Fruit fly (Drosophila melanogaster) whole organism, embryonic: ENCODE results near the gene CG43245.

Experiments used
- B-H1 ChIP-seq: fragments of 200-800 bp; sonication (Bioruptor generic); IDR thresholded peaks from 3 replicates; pipeline ENCODE4 v1.3.6; 2022; ENCODE audit warnings: missing biosample characterization, missing genetic modification characterization
- CG10366 ChIP-seq: fragments of 200-800 bp; sonication (Bioruptor generic); IDR thresholded peaks from 2 replicates; pipeline ENCODE4 v1.3.6; 2022; ENCODE audit warnings: missing biosample characterization, missing genetic modification characterization
- CG10431 ChIP-seq: fragments of 200-800 bp; sonication (Bioruptor generic); optimal IDR thresholded peaks from 3 replicates; lab custom pipeline; 2018; ENCODE audit warnings: missing biosample characterization, mild to moderate bottlenecking, missing genetic modification characterization
- CG10959 ChIP-seq: fragments of 200-800 bp; sonication (Bioruptor generic); IDR thresholded peaks from 2 replicates; pipeline ENCODE4 v1.3.6; 2022; ENCODE audit warnings: missing biosample characterization, missing genetic modification characterization
- CG11085 ChIP-seq: fragments of 200-800 bp; sonication (Bioruptor generic); IDR thresholded peaks from 2 replicates; pipeline ENCODE4 v1.3.6; 2022; ENCODE audit warnings: missing biosample characterization, missing genetic modification characterization
- CG11093 ChIP-seq: fragments of 200-800 bp; sonication (Bioruptor generic); IDR thresholded peaks from 3 replicates; pipeline ENCODE4 v1.3.6; 2022; ENCODE audit warnings: missing biosample characterization, missing genetic modification characterization
- CG11695 ChIP-seq: fragments of 200-800 bp; sonication (Bioruptor generic); IDR thresholded peaks from 3 replicates; pipeline ENCODE4 v1.3.6; 2022; ENCODE audit warnings: missing biosample characterization, missing genetic modification characterization
- CG18599 ChIP-seq: fragments of 200-800 bp; sonication (Bioruptor generic); optimal IDR thresholded peaks from 3 replicates; lab custom pipeline; 2017; ENCODE audit warnings: missing biosample characterization, missing genetic modification characterization, mild to moderate bottlenecking, moderate library complexity, missing genetic modification reagents
- CG2120 ChIP-seq: fragments of 200-800 bp; sonication (Bioruptor generic); optimal IDR thresholded peaks from 3 replicates; lab custom pipeline; 2016; ENCODE audit warnings: missing biosample characterization, missing genetic modification characterization
- CG2875 ChIP-seq: fragments of 200-800 bp; sonication (Bioruptor generic); optimal IDR thresholded peaks from 2 replicates; lab custom pipeline; 2017; ENCODE audit warnings: missing biosample characterization, mild to moderate bottlenecking, missing genetic modification characterization, missing genetic modification reagents
- CG32532 ChIP-seq: fragments of 200-800 bp; sonication (Bioruptor generic); IDR thresholded peaks from 2 replicates; pipeline ENCODE4 v1.3.6; 2022; ENCODE audit warnings: missing biosample characterization, missing genetic modification characterization
- CG3281 ChIP-seq: fragments of 200-800 bp; sonication (Bioruptor generic); optimal IDR thresholded peaks from 3 replicates; lab custom pipeline; 2017; ENCODE audit warnings: missing biosample characterization, mild to moderate bottlenecking, missing genetic modification characterization
- CG3995 ChIP-seq: fragments of 200-800 bp; sonication (Bioruptor generic); optimal IDR thresholded peaks from 3 replicates; lab custom pipeline; 2016; ENCODE audit warnings: missing biosample characterization, missing genetic modification characterization
- CG4617 ChIP-seq: fragments of 200-800 bp; sonication (Bioruptor generic); optimal IDR thresholded peaks from 3 replicates; lab custom pipeline; 2016; ENCODE audit warnings: missing biosample characterization, missing genetic modification characterization, borderline replicate concordance
- CG6683 ChIP-seq: fragments of 200-800 bp; sonication (Bioruptor generic); optimal IDR thresholded peaks from 2 replicates; lab custom pipeline; 2017; ENCODE audit warnings: missing biosample characterization, mild to moderate bottlenecking, missing genetic modification characterization, missing genetic modification reagents
- CG9215 ChIP-seq: fragments of 200-800 bp; sonication (Bioruptor generic); IDR thresholded peaks from 2 replicates; pipeline ENCODE4 v1.3.6; 2022; ENCODE audit warnings: missing biosample characterization, missing genetic modification characterization
- CG9727 ChIP-seq: fragments of 200-800 bp; sonication (Bioruptor generic); optimal IDR thresholded peaks from 3 replicates; lab custom pipeline; 2017; ENCODE audit warnings: missing biosample characterization, mild to moderate bottlenecking, missing genetic modification characterization
- CG9817 ChIP-seq: fragments of 200-800 bp; sonication (Bioruptor generic); optimal IDR thresholded peaks from 2 replicates; lab custom pipeline; 2018; ENCODE audit warnings: missing biosample characterization, mild to moderate bottlenecking, missing genetic modification characterization, moderate library complexity
- CG9932 ChIP-seq: fragments of 200-800 bp; sonication (Bioruptor generic); IDR thresholded peaks from 2 replicates; pipeline ENCODE4 v1.3.6; 2022; ENCODE audit warnings: missing biosample characterization, missing genetic modification characterization
- Dek ChIP-seq: fragments of 200-800 bp; sonication (Bioruptor generic); optimal IDR thresholded peaks from 3 replicates; lab custom pipeline; 2019; ENCODE audit warnings: missing biosample characterization, mild to moderate bottlenecking, missing genetic modification characterization, moderate library complexity
- Fer3 ChIP-seq: fragments of 200-800 bp; sonication (Bioruptor generic); optimal IDR thresholded peaks from 2 replicates; lab custom pipeline; 2018; ENCODE audit warnings: missing biosample characterization, mild to moderate bottlenecking, missing genetic modification characterization, moderate library complexity
- Gug ChIP-seq: fragments of 200-800 bp; sonication (Bioruptor generic); IDR thresholded peaks from 4 replicates; pipeline ENCODE4 v1.3.6; 2022; ENCODE audit warnings: missing biosample characterization, missing genetic modification characterization
- H15 ChIP-seq: fragments of 200-800 bp; sonication (Bioruptor generic); IDR thresholded peaks from 3 replicates; pipeline ENCODE4 v1.3.6; 2022; ENCODE audit warnings: missing biosample characterization, missing genetic modification characterization
- NfI ChIP-seq: fragments of 200-800 bp; sonication (Bioruptor generic); optimal IDR thresholded peaks from 3 replicates; lab custom pipeline; 2018; ENCODE audit warnings: missing biosample characterization, mild to moderate bottlenecking, missing genetic modification characterization, moderate library complexity
- Ptx1 ChIP-seq: fragments of 200-800 bp; sonication (Bioruptor generic); IDR thresholded peaks from 2 replicates; pipeline ENCODE4 v1.3.6; 2022; ENCODE audit warnings: missing biosample characterization, missing genetic modification characterization
- Rfx ChIP-seq: fragments of 200-800 bp; sonication (Bioruptor generic); IDR thresholded peaks from 2 replicates; pipeline ENCODE4 v1.3.6; 2022; ENCODE audit warnings: missing biosample characterization, missing genetic modification characterization
- Sox102F ChIP-seq: fragments of 200-800 bp; sonication (Bioruptor generic); optimal IDR thresholded peaks from 2 replicates; lab custom pipeline; 2018; ENCODE audit warnings: missing biosample characterization, mild to moderate bottlenecking, missing genetic modification characterization, moderate library complexity
- Stat92E ChIP-seq, 3 experiments: fragments of >200 bp in 2 of 3; fragments of 200-800 bp in 1 of 3; sonication (Bioruptor generic) in 1 of 3; optimal IDR thresholded peaks; 2 replicates each; lab custom pipeline; 2017 to 2019; ENCODE audit warnings: missing biosample characterization in 3 of 3, missing genetic modification characterization in 3 of 3, mild to moderate bottlenecking in 1 of 3, moderate library complexity in 1 of 3
- abd-A ChIP-seq: fragments of 200-800 bp; sonication (Bioruptor generic); optimal IDR thresholded peaks from 3 replicates; lab custom pipeline; 2019; ENCODE audit warnings: missing biosample characterization, mild to moderate bottlenecking, missing genetic modification characterization, moderate library complexity
- az2 ChIP-seq: fragments of 200-800 bp; sonication (Bioruptor generic); optimal IDR thresholded peaks from 3 replicates; lab custom pipeline; 2016; ENCODE audit warnings: missing biosample characterization, missing genetic modification characterization
- bbx ChIP-seq: fragments of 200-800 bp; sonication (Bioruptor generic); IDR thresholded peaks from 2 replicates; pipeline ENCODE4 v1.3.6; 2022; ENCODE audit warnings: missing biosample characterization, missing genetic modification characterization; ENCODE audit not compliant: partially characterized antibody
- dan ChIP-seq: fragments of 200-800 bp; sonication (Bioruptor generic); IDR thresholded peaks from 2 replicates; pipeline ENCODE4 v1.3.6; 2022; ENCODE audit warnings: missing biosample characterization, missing genetic modification characterization
- ems ChIP-seq: fragments of 200-800 bp; sonication (Bioruptor generic); optimal IDR thresholded peaks from 3 replicates; lab custom pipeline; 2016; ENCODE audit warnings: missing biosample characterization, missing genetic modification characterization
- grau ChIP-seq: fragments of 200-800 bp; optimal IDR thresholded peaks from 3 replicates; lab custom pipeline; 2019; ENCODE audit warnings: missing biosample characterization, mild to moderate bottlenecking, missing genetic modification characterization, moderate library complexity
- her ChIP-seq: fragments of 200-800 bp; sonication (Bioruptor generic); optimal IDR thresholded peaks from 2 replicates; lab custom pipeline; 2016; ENCODE audit warnings: missing biosample characterization, missing genetic modification characterization
- hth ChIP-seq: fragments of >200 bp; optimal IDR thresholded peaks from 2 replicates; lab custom pipeline; 2017; ENCODE audit warnings: inconsistent platforms
- inv ChIP-seq: fragments of 200-800 bp; sonication (Bioruptor generic); IDR thresholded peaks from 2 replicates; pipeline ENCODE4 v1.3.6; 2022; ENCODE audit warnings: missing biosample characterization, missing genetic modification characterization; ENCODE audit not compliant: partially characterized antibody
- jigr1 ChIP-seq: fragments of 200-800 bp; sonication (Bioruptor generic); IDR thresholded peaks from 3 replicates; pipeline ENCODE4 v1.3.6; 2022; ENCODE audit warnings: missing biosample characterization, missing genetic modification characterization
- kah ChIP-seq: fragments of 200-800 bp; sonication (Bioruptor generic); optimal IDR thresholded peaks from 2 replicates; lab custom pipeline; 2018; ENCODE audit warnings: missing biosample characterization, mild to moderate bottlenecking, missing genetic modification characterization
- knrl ChIP-seq: fragments of 200-800 bp; sonication (Bioruptor generic); IDR thresholded peaks from 3 replicates; pipeline ENCODE4 v1.3.6; 2022; ENCODE audit warnings: missing biosample characterization, missing genetic modification characterization; ENCODE audit not compliant: partially characterized antibody
- lab ChIP-seq: fragments of 200-800 bp; sonication (Bioruptor generic); optimal IDR thresholded peaks from 3 replicates; lab custom pipeline; 2017; ENCODE audit warnings: missing biosample characterization, missing genetic modification characterization, mild to moderate bottlenecking, moderate library complexity, missing genetic modification reagents
- peb ChIP-seq: fragments of 200-800 bp; sonication (Bioruptor generic); IDR thresholded peaks from 2 replicates; pipeline ENCODE4 v1.3.6; 2022; ENCODE audit warnings: missing biosample characterization, missing genetic modification characterization
- pnt ChIP-seq: fragments of 200-800 bp; sonication (Bioruptor generic); optimal IDR thresholded peaks from 3 replicates; lab custom pipeline; 2016; ENCODE audit warnings: missing biosample characterization, missing genetic modification characterization
- row ChIP-seq: fragments of 200-800 bp; sonication (Bioruptor generic); IDR thresholded peaks from 3 replicates; pipeline ENCODE4 v1.3.6; 2022; ENCODE audit warnings: missing biosample characterization, missing genetic modification characterization
- scrt ChIP-seq: fragments of 200-800 bp; sonication (Bioruptor generic); optimal IDR thresholded peaks from 2 replicates; lab custom pipeline; 2018; ENCODE audit warnings: missing biosample characterization, mild to moderate bottlenecking, missing genetic modification characterization, moderate library complexity
- sens ChIP-seq: fragments of 200-800 bp; sonication (Bioruptor generic); peaks from one replicate; lab custom pipeline; 2016; ENCODE audit warnings: missing biosample characterization, missing genetic modification characterization
- sisA ChIP-seq: fragments of 200-800 bp; sonication (Bioruptor generic); IDR thresholded peaks from 2 replicates; pipeline ENCODE4 v1.3.6; 2022; ENCODE audit warnings: missing biosample characterization, missing genetic modification characterization
- slbo ChIP-seq: fragments of 200-800 bp; sonication (Bioruptor generic); IDR thresholded peaks from 2 replicates; pipeline ENCODE4 v1.3.6; 2022; ENCODE audit warnings: missing biosample characterization, missing genetic modification characterization
- sqz ChIP-seq: fragments of 200-800 bp; sonication (Bioruptor generic); optimal IDR thresholded peaks from 3 replicates; lab custom pipeline; 2018; ENCODE audit warnings: missing biosample characterization, mild to moderate bottlenecking, missing genetic modification characterization
- stc ChIP-seq: fragments of 200-800 bp; sonication (Bioruptor generic); IDR thresholded peaks from 2 replicates; pipeline ENCODE4 v1.3.6; 2022; ENCODE audit warnings: missing biosample characterization, missing genetic modification characterization
- zen ChIP-seq: fragments of 200-800 bp; sonication (Bioruptor generic); optimal IDR thresholded peaks from 3 replicates; lab custom pipeline; 2018; ENCODE audit warnings: missing biosample characterization, mild to moderate bottlenecking, missing genetic modification characterization, moderate library complexity

The CG43245 gene

dm6 chr3L:10733502-10733901 lies 38.2 kb upstream of the CG43245 start (continued):
- TF ChIP-seq Dek (tag; lab: Kevin White, UChicago) (no peak), lab (GFP tag; lab: Kevin White, UChicago) (peak; percentile 7), CG11085 (GFP tag; lab: Robert Waterston, UW) (no peak), knrl (GFP tag; lab: Robert Waterston, UW) (no peak), sens (GFP tag; lab: Kevin White, UChicago) (peak; percentile 41), grau (tag; lab: Kevin White, UChicago) (peak; percentile 7), CG10431 (GFP tag; lab: Kevin White, UChicago) (no peak), CG3995 (GFP tag; lab: Kevin White, UChicago) (no peak), CG9817 (tag; lab: Kevin White, UChicago) (no peak), Stat92E (GFP tag; optimal IDR thresholded peaks at IDR 0.05; lab: Kevin White, UChicago) (no peak), Sox102F (GFP tag; lab: Kevin White, UChicago) (peak; percentile 14), CG10366 (GFP tag; lab: Robert Waterston, UW) (no peak), CG2875 (GFP tag; lab: Kevin White, UChicago) (no peak), row (GFP tag; lab: Robert Waterston, UW) (peak; percentile 55; the same call in 2 of the 3 replicates), NfI (GFP tag; lab: Kevin White, UChicago) (no peak), dan (GFP tag; lab: Robert Waterston, UW) (no peak), bbx (GFP tag; lab: Robert Waterston, UW) (no peak), CG9727 (no peak), scrt (GFP tag; lab: Kevin White, UChicago) (no peak), stc (GFP tag; lab: Robert Waterston, UW) (no peak), CG9215 (GFP tag; lab: Robert Waterston, UW) (peak; percentile 33; the same call in 1 of the 2 replicates), CG18599 (peak; percentile 38), hth (lab: Kevin White, UChicago) (no peak), CG10959 (GFP tag; lab: Robert Waterston, UW) (no peak), Ptx1 (GFP tag; lab: Robert Waterston, UW) (0 out of 2 replicates have a peak, but pooled peaks have one; percentile 35), CG9932 (GFP tag; lab: Robert Waterston, UW) (peak; percentile 14; the same call in 1 of the 2 replicates), az2 (no peak), inv (GFP tag; lab: Robert Waterston, UW) (no peak), jigr1 (GFP tag; lab: Robert Waterston, UW) (no peak), CG3281 (GFP tag; lab: Kevin White, UChicago) (peak; percentile 15), CG6683 (GFP tag; lab: Kevin White, UChicago) (no peak), abd-A (tag; lab: Kevin White, UChicago) (peak; percentile 28), peb (GFP tag; lab: Robert Waterston, UW) (no peak), ems (GFP tag; lab: Kevin White, UChicago) (no peak), CG11695 (GFP tag; lab: Robert Waterston, UW) (no peak), pnt (GFP tag; lab: Kevin White, UChicago) (no peak), CG11093 (GFP tag; lab: Robert Waterston, UW) (no peak), kah (no peak), zen (tag; lab: Kevin White, UChicago) (no peak), H15 (GFP tag; lab: Robert Waterston, UW) (no peak), slbo (peak; percentile 65), Gug (GFP tag; lab: Robert Waterston, UW) (no peak), her (no peak), sisA (GFP tag; lab: Robert Waterston, UW) (0 out of 2 replicates have a peak, but pooled peaks have one; percentile 4), CG4617 (GFP tag; lab: Kevin White, UChicago) (no peak), B-H1 (GFP tag; lab: Robert Waterston, UW) (no peak; the same call in 2 of the 3 replicates), CG2120 (GFP tag; lab: Kevin White, UChicago) (peak; percentile 36), CG32532 (GFP tag; lab: Robert Waterston, UW) (peak; percentile 44), Fer3 (tag; lab: Kevin White, UChicago) (no peak), sqz (GFP tag; lab: Kevin White, UChicago) (no peak), Rfx (GFP tag; lab: Robert Waterston, UW) (0 out of 2 replicates have a peak, but pooled peaks have one; percentile 41)
